Worm (Caenorhabditis elegans): Measurements from ENCODE around the gene F56A11.6.

DNA sequence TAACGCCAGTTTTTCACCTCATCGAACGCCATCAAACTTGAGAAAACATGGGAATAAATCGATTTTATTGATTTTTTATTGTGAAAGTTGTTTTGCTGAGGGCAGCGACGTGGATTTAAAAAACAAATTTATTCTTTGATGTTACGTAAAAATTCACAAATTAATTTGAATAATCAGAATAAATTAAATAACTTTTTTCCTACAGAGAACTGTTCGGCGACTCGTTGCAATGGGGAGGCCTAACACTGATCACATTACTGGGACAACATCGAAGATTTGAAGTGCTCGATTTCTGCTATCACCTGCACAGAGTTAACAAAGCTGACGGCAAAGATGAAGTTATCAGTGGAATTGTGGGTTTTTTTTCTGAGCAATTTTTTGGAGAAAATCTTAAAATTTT is at the start of gene F56A11.6:
- no peak for TF ChIP-seq swsn-7 (tag; optimal IDR thresholded peaks at IDR 0.05)
- no peak for TF ChIP-seq elt-3 (tag; optimal IDR thresholded peaks at IDR 0.05)
- no peak for TF ChIP-seq ces-1 (GFP tag; optimal IDR thresholded peaks at IDR 0.05)
- TF ChIP-seq nhr-85 (tag): no peak
